Worm (Caenorhabditis elegans) whole organism, L1 larva: ENCODE results near the gene F15D4.6.

Source experiments
- F16B12.6 ChIP-seq: fragments of 150-350 bp; optimal IDR thresholded peaks from 2 replicates; lab custom pipeline; 2014; ENCODE audit warnings: missing biosample characterization, missing genetic modification characterization
- aly-2 ChIP-seq: fragments of 150-350 bp; optimal IDR thresholded peaks from 2 replicates; lab custom pipeline; 2014; ENCODE audit warnings: missing biosample characterization, missing genetic modification characterization
- ceh-82 ChIP-seq, 3 experiments: fragments of 150-350 bp in 1 of 3; sonication (generic microtip) in 2 of 3; optimal IDR thresholded peaks; 2 replicates each; lab custom pipeline; 2014 to 2017; ENCODE audit warnings: missing biosample characterization in 3 of 3, missing genetic modification characterization in 3 of 3
- fos-1 ChIP-seq: fragments of 150-350 bp; optimal IDR thresholded peaks from 2 replicates; lab custom pipeline; 2014; ENCODE audit warnings: missing biosample characterization, missing genetic modification characterization
- jun-1 ChIP-seq: fragments of 150-350 bp; optimal IDR thresholded peaks from 2 replicates; lab custom pipeline; 2014; ENCODE audit warnings: missing biosample characterization, missing genetic modification reagents, missing genetic modification characterization
- lin-15B ChIP-seq: fragments of 150-350 bp; sonication (generic microtip); optimal IDR thresholded peaks from 3 replicates; lab custom pipeline; 2014; ENCODE audit warnings: missing biosample characterization, missing genetic modification characterization
- lin-35 ChIP-seq, 2 experiments: fragments of 150-350 bp; optimal IDR thresholded peaks; 2 replicates each; lab custom pipeline; 2014; ENCODE audit warnings: missing biosample characterization in 2 of 2, missing genetic modification characterization in 2 of 2, missing genetic modification reagents in 2 of 2
- lin-39 ChIP-seq: fragments of 150-350 bp; optimal IDR thresholded peaks from 2 replicates; lab custom pipeline; 2014; ENCODE audit warnings: missing biosample characterization, missing genetic modification reagents, missing genetic modification characterization
- nhr-77 ChIP-seq: fragments of 150-350 bp; optimal IDR thresholded peaks from 2 replicates; lab custom pipeline; 2014; ENCODE audit warnings: missing biosample characterization, missing genetic modification characterization
- tbx-2 ChIP-seq: sonication (generic microtip); optimal IDR thresholded peaks from 2 replicates; lab custom pipeline; 2016; ENCODE audit warnings: missing genetic modification characterization, missing compliant biosample characterization
- unc-130 ChIP-seq: fragments of 150-350 bp; optimal IDR thresholded peaks from 2 replicates; lab custom pipeline; 2017; ENCODE audit warnings: missing biosample characterization, missing genetic modification characterization, inconsistent platforms
- ztf-11 ChIP-seq, 2 experiments: sonication (generic microtip); optimal IDR thresholded peaks; 2 replicates each; lab custom pipeline; 2016 to 2017; ENCODE audit warnings: missing genetic modification characterization in 2 of 2, missing biosample characterization in 1 of 2, missing compliant biosample characterization in 1 of 2
- ztf-4 ChIP-seq: fragments of 150-350 bp; optimal IDR thresholded peaks from 2 replicates; lab custom pipeline; 2014; ENCODE audit warnings: missing biosample characterization, missing genetic modification characterization

DNA sequence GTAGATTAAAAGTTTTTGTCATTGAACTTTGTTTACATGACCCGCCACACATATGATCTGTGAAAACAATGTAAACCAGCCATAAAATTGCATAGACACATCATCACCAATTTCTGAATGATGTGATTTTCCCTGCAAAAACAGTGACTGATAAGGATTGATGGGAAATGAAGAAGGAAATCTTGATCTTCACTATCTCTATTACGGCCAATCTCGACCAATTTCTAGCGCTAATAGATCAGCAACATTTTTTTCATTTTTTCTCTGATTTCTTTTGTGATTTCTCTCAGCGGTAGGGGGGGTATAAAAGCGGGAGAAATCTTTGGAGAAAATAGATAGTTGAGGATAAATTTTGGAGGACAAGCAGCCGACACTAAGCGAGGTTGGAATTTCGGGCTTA, 48.3 kb downstream of the F15D4.6 start:
- TF ChIP-seq lin-39 (no peak), tbx-2 (no peak), F16B12.6 (no peak), ztf-4 (tag; lab: Kevin White, UChicago) (no peak), lin-15B (tag; lab: Kevin White, UChicago) (no peak), jun-1 (no peak), lin-35 (GFP tag; optimal IDR thresholded peaks at IDR 0.05; lab: Kevin White, UChicago) (no peak), ceh-82 (tag; optimal IDR thresholded peaks at IDR 0.05; lab: Kevin White, UChicago) (no peak), ztf-11 (tag; optimal IDR thresholded peaks at IDR 0.05; lab: Kevin White, UChicago) (no peak), nhr-77 (tag; lab: Kevin White, UChicago) (no peak), unc-130 (tag; lab: Kevin White, UChicago) (no peak), fos-1 (tag; lab: Kevin White, UChicago) (no peak), aly-2 (tag; lab: Kevin White, UChicago) (no peak)
